Fruit fly (Drosophila melanogaster) whole organism, adult: ENCODE results near the gene TBC1d7.

Source experiments
- CG12768 ChIP-seq: fragments of 200-800 bp; sonication (Bioruptor generic); optimal IDR thresholded peaks from 2 replicates; lab custom pipeline; 2017; ENCODE audit warnings: missing biosample characterization, missing genetic modification characterization, mild to moderate bottlenecking, moderate library complexity, missing genetic modification reagents
- CG1620 ChIP-seq: fragments of 200-800 bp; sonication (Bioruptor generic); optimal IDR thresholded peaks from 2 replicates; lab custom pipeline; 2016; ENCODE audit warnings: missing biosample characterization, missing genetic modification characterization
- CG5204 ChIP-seq: fragments of 200-800 bp; sonication (Bioruptor generic); optimal IDR thresholded peaks from 2 replicates; lab custom pipeline; 2016; ENCODE audit warnings: missing biosample characterization, missing genetic modification characterization
- CG7045 ChIP-seq: fragments of 200-800 bp; sonication (Bioruptor generic); optimal IDR thresholded peaks from 2 replicates; lab custom pipeline; 2017; ENCODE audit warnings: missing biosample characterization, mild to moderate bottlenecking, missing genetic modification characterization
- Clk ChIP-seq: fragments of 200-800 bp; sonication (Bioruptor generic); optimal IDR thresholded peaks from 2 replicates; lab custom pipeline; 2017; ENCODE audit warnings: missing biosample characterization, missing genetic modification characterization
- Hr96 ChIP-seq: fragments of 200-800 bp; sonication (Bioruptor generic); optimal IDR thresholded peaks from 2 replicates; lab custom pipeline; 2016; ENCODE audit warnings: missing biosample characterization, missing genetic modification characterization
- Mnt ChIP-seq: fragments of 200-800 bp; sonication (Bioruptor generic); optimal IDR thresholded peaks from 2 replicates; lab custom pipeline; 2016; ENCODE audit warnings: missing biosample characterization, mild to moderate bottlenecking, missing genetic modification characterization
- bab1 ChIP-seq: fragments of 200-800 bp; sonication (Bioruptor generic); optimal IDR thresholded peaks from 3 replicates; lab custom pipeline; 2019; ENCODE audit warnings: missing biosample characterization, mild to moderate bottlenecking, missing genetic modification characterization, moderate library complexity
- cic ChIP-seq: fragments of 200-800 bp; sonication (Bioruptor generic); optimal IDR thresholded peaks from 2 replicates; lab custom pipeline; 2017; ENCODE audit warnings: missing biosample characterization, mild to moderate bottlenecking, missing genetic modification characterization, moderate library complexity
- cnc ChIP-seq, 2 experiments: fragments of >200 bp; optimal IDR thresholded peaks; 2 replicates each; lab custom pipeline; 2017
- ovo ChIP-seq: fragments of 200-800 bp; sonication (Bioruptor generic); optimal IDR thresholded peaks from 2 replicates; lab custom pipeline; 2016; ENCODE audit warnings: missing biosample characterization, missing genetic modification characterization
- tj ChIP-seq: fragments of 200-800 bp; sonication (Bioruptor generic); optimal IDR thresholded peaks from 3 replicates; lab custom pipeline; 2017; ENCODE audit warnings: missing biosample characterization, mild to moderate bottlenecking, missing genetic modification characterization, moderate library complexity
- toe ChIP-seq: fragments of 200-800 bp; sonication (Bioruptor generic); optimal IDR thresholded peaks from 2 replicates; lab custom pipeline; 2016; ENCODE audit warnings: missing biosample characterization, missing genetic modification characterization

Gene TBC1d7

dm6 chr3R:24205234-24205894 lies 43.8 kb downstream of the TBC1d7 start:
- TF ChIP-seq Mnt = no peak
- peak; percentile 7 for TF ChIP-seq tj (GFP tag; lab: Kevin White, UChicago)
- peak in 1 of 2 experiments; percentile 13 for TF ChIP-seq cnc (optimal IDR thresholded peaks at IDR 0.05; lab: Kevin White, UChicago)
- TF ChIP-seq ovo = no peak

- no peak for TF ChIP-seq tj (GFP tag; lab: Kevin White, UChicago)
- no peak for TF ChIP-seq Clk (GFP tag; lab: Kevin White, UChicago)
- no peak for TF ChIP-seq ovo
- TF ChIP-seq cic = no peak
- TF ChIP-seq cnc (optimal IDR thresholded peaks at IDR 0.05; lab: Kevin White, UChicago) = no peak
- TF ChIP-seq CG1620 (GFP tag; lab: Kevin White, UChicago) = no peak
- no peak for TF ChIP-seq toe (GFP tag; lab: Kevin White, UChicago)
- no peak for TF ChIP-seq CG5204 (GFP tag; lab: Kevin White, UChicago)
- TF ChIP-seq CG7045 (GFP tag; lab: Kevin White, UChicago) = no peak
- TF ChIP-seq Hr96 (GFP tag; lab: Kevin White, UChicago) = no peak
- TF ChIP-seq CG12768 (GFP tag; lab: Kevin White, UChicago) = no peak
- TF ChIP-seq bab1 (GFP tag; lab: Kevin White, UChicago) = no peak
Observed at dm6 chr3R:24205935-24206334, 44.4 kb downstream of the TBC1d7 start.

- TF ChIP-seq tj (GFP tag; lab: Kevin White, UChicago) (peak; percentile 76), cic (no peak)
Observed at dm6 chr3R:24206341-24207114, 45.0 kb downstream of the TBC1d7 start.
